Worm (Caenorhabditis elegans) whole organism, L2 larva: ENCODE data around the gene pot-1.

Experiments used
- C34F6.9 ChIP-seq: fragments of 150-350 bp; optimal IDR thresholded peaks from 2 replicates; lab custom pipeline; 2014; ENCODE audit warnings: missing biosample characterization, missing genetic modification characterization
- F13H6.1 ChIP-seq: sonication (generic microtip); optimal IDR thresholded peaks from 2 replicates; lab custom pipeline; 2016; ENCODE audit warnings: missing genetic modification characterization, missing compliant biosample characterization
- Y55F3AM.14 ChIP-seq: fragments of 200-800 bp; sonication (Bioruptor generic); optimal IDR thresholded peaks from 2 replicates; lab custom pipeline; 2018; ENCODE audit warnings: mild to moderate bottlenecking, missing genetic modification characterization, missing compliant biosample characterization
- ZK546.5 ChIP-seq: sonication (generic microtip); optimal IDR thresholded peaks from 2 replicates; lab custom pipeline; 2017; ENCODE audit warnings: missing biosample characterization, missing genetic modification characterization
- alr-1 ChIP-seq: fragments of 150-350 bp; optimal IDR thresholded peaks from 2 replicates; lab custom pipeline; 2014; ENCODE audit warnings: missing biosample characterization, missing genetic modification characterization
- aly-2 ChIP-seq: fragments of 150-350 bp; optimal IDR thresholded peaks from 2 replicates; lab custom pipeline; 2014; ENCODE audit warnings: missing biosample characterization, missing genetic modification characterization
- ama-1 ChIP-seq: fragments of 150-350 bp; optimal IDR thresholded peaks from 2 replicates; lab custom pipeline; 2018; ENCODE audit warnings: inconsistent platforms
- blmp-1 ChIP-seq: sonication (generic microtip); optimal IDR thresholded peaks from 2 replicates; lab custom pipeline; 2017; ENCODE audit warnings: missing genetic modification characterization, mild to moderate bottlenecking, missing compliant biosample characterization, antibody characterized with exemption, moderate library complexity; ENCODE audit not compliant: insufficient read depth
- ceh-16 ChIP-seq: fragments of 150-350 bp; optimal IDR thresholded peaks from 2 replicates; lab custom pipeline; 2014; ENCODE audit warnings: missing biosample characterization, missing genetic modification characterization
- ceh-82 ChIP-seq: fragments of 150-350 bp; optimal IDR thresholded peaks from 2 replicates; lab custom pipeline; 2014; ENCODE audit warnings: missing biosample characterization, missing genetic modification characterization
- crh-2 ChIP-seq: sonication (generic microtip); optimal IDR thresholded peaks from 2 replicates; lab custom pipeline; 2017; ENCODE audit warnings: missing biosample characterization, missing genetic modification characterization
- egl-27 ChIP-seq: sonication (generic microtip); optimal IDR thresholded peaks from 3 replicates; lab custom pipeline; 2017; ENCODE audit warnings: missing biosample characterization, missing genetic modification reagents, missing genetic modification characterization
- elt-3 ChIP-seq: sonication (generic microtip); optimal IDR thresholded peaks from 2 replicates; lab custom pipeline; 2017; ENCODE audit warnings: missing biosample characterization, missing genetic modification characterization
- fos-1 ChIP-seq: fragments of 150-350 bp; optimal IDR thresholded peaks from 2 replicates; lab custom pipeline; 2014; ENCODE audit warnings: missing biosample characterization, missing genetic modification characterization
- lin-11 ChIP-seq: fragments of 150-350 bp; sonication (generic microtip); optimal IDR thresholded peaks from 2 replicates; lab custom pipeline; 2014; ENCODE audit warnings: missing biosample characterization, missing genetic modification characterization, inconsistent platforms, mixed read lengths
- lin-13 ChIP-seq: fragments of 150-350 bp; optimal IDR thresholded peaks from 2 replicates; lab custom pipeline; 2014; ENCODE audit warnings: missing biosample characterization, missing genetic modification reagents, missing genetic modification characterization
- lin-39 ChIP-seq: fragments of 150-350 bp; optimal IDR thresholded peaks from 2 replicates; lab custom pipeline; 2014; ENCODE audit warnings: missing biosample characterization, missing genetic modification reagents, missing genetic modification characterization
- lsy-2 ChIP-seq, 2 experiments: fragments of 150-350 bp in 1 of 2; sonication (generic microtip) in 1 of 2; optimal IDR thresholded peaks; 2 replicates each; lab custom pipeline; 2014 to 2017; ENCODE audit warnings: missing biosample characterization in 2 of 2, missing genetic modification characterization in 2 of 2
- mab-5 ChIP-seq: fragments of 150-350 bp; optimal IDR thresholded peaks from 2 replicates; lab custom pipeline; 2014; ENCODE audit warnings: missing biosample characterization, missing genetic modification characterization
- mbf-1 ChIP-seq: sonication (generic microtip); optimal IDR thresholded peaks from 2 replicates; lab custom pipeline; 2017; ENCODE audit warnings: missing biosample characterization, missing genetic modification characterization
- mdl-1 ChIP-seq, 2 experiments: fragments of 150-350 bp in 1 of 2; sonication (generic microtip) in 1 of 2; optimal IDR thresholded peaks; 2 replicates each; lab custom pipeline; 2017; ENCODE audit warnings: missing biosample characterization in 2 of 2, missing genetic modification characterization in 2 of 2
- nhr-10 ChIP-seq: sonication (generic microtip); optimal IDR thresholded peaks from 2 replicates; lab custom pipeline; 2017; ENCODE audit warnings: missing biosample characterization, missing genetic modification characterization
- nhr-12 ChIP-seq: fragments of 150-350 bp; optimal IDR thresholded peaks from 2 replicates; lab custom pipeline; 2014; ENCODE audit warnings: missing biosample characterization, missing genetic modification characterization
- nhr-129 ChIP-seq: fragments of 150-350 bp; optimal IDR thresholded peaks from 2 replicates; lab custom pipeline; 2014; ENCODE audit warnings: missing biosample characterization, missing genetic modification characterization
- nhr-21 ChIP-seq: fragments of 150-350 bp; optimal IDR thresholded peaks from 2 replicates; lab custom pipeline; 2014; ENCODE audit warnings: missing biosample characterization, missing genetic modification characterization
- nhr-237 ChIP-seq: fragments of 150-350 bp; optimal IDR thresholded peaks from 2 replicates; lab custom pipeline; 2014; ENCODE audit warnings: missing biosample characterization, missing genetic modification characterization
- nhr-25 ChIP-seq: fragments of 150-350 bp; sonication (generic microtip); optimal IDR thresholded peaks from 3 replicates; lab custom pipeline; 2014; ENCODE audit warnings: missing biosample characterization, missing genetic modification characterization
- nhr-77 ChIP-seq: fragments of 150-350 bp; optimal IDR thresholded peaks from 2 replicates; lab custom pipeline; 2014; ENCODE audit warnings: missing biosample characterization, missing genetic modification characterization
- peb-1 ChIP-seq: fragments of 150-350 bp; optimal IDR thresholded peaks from 2 replicates; lab custom pipeline; 2014; ENCODE audit warnings: missing biosample characterization, missing genetic modification characterization
- sem-4 ChIP-seq: fragments of 150-350 bp; optimal IDR thresholded peaks from 2 replicates; lab custom pipeline; 2014; ENCODE audit warnings: missing biosample characterization, missing genetic modification reagents, missing genetic modification characterization
- skn-1 ChIP-seq: sonication (generic microtip); optimal IDR thresholded peaks from 2 replicates; lab custom pipeline; 2017; ENCODE audit warnings: missing biosample characterization, missing genetic modification characterization
- sma-3 ChIP-seq: sonication (generic microtip); optimal IDR thresholded peaks from 2 replicates; lab custom pipeline; 2016; ENCODE audit warnings: missing genetic modification reagents, missing genetic modification characterization, missing compliant biosample characterization
- sma-9 ChIP-seq, 2 experiments: fragments of 150-350 bp in 1 of 2; sonication (generic microtip) in 1 of 2; optimal IDR thresholded peaks; 2 replicates each; lab custom pipeline; 2014 to 2016; ENCODE audit warnings: missing genetic modification characterization in 2 of 2, mild to moderate bottlenecking in 1 of 2, missing biosample characterization in 1 of 2, missing compliant biosample characterization in 1 of 2, missing genetic modification reagents in 1 of 2, moderate library complexity in 1 of 2
- snpc-4 ChIP-seq: fragments of 150-350 bp; optimal IDR thresholded peaks from 2 replicates; lab custom pipeline; 2014; ENCODE audit warnings: missing biosample characterization, missing genetic modification characterization
- unc-55 ChIP-seq: fragments of 150-350 bp; sonication (generic microtip); optimal IDR thresholded peaks from 3 replicates; lab custom pipeline; 2014; ENCODE audit warnings: missing biosample characterization, missing genetic modification reagents, missing genetic modification characterization
- unc-62 ChIP-seq: fragments of 150-350 bp; optimal IDR thresholded peaks from 2 replicates; lab custom pipeline; 2014; ENCODE audit warnings: missing biosample characterization, missing genetic modification reagents, missing genetic modification characterization
- zag-1 ChIP-seq: fragments of 150-350 bp; optimal IDR thresholded peaks from 2 replicates; lab custom pipeline; 2014; ENCODE audit warnings: missing biosample characterization, missing genetic modification characterization
- ztf-1 ChIP-seq: fragments of 200-800 bp; sonication (Bioruptor generic); conservative IDR thresholded peaks from 2 replicates; pipeline ENCODE4 v1.3.6; 2022; ENCODE audit warnings: missing genetic modification characterization, missing compliant biosample characterization
- ztf-4 ChIP-seq: fragments of 150-350 bp; optimal IDR thresholded peaks from 2 replicates; lab custom pipeline; 2014; ENCODE audit warnings: missing biosample characterization, missing genetic modification characterization

pot-1 gene

DNA sequence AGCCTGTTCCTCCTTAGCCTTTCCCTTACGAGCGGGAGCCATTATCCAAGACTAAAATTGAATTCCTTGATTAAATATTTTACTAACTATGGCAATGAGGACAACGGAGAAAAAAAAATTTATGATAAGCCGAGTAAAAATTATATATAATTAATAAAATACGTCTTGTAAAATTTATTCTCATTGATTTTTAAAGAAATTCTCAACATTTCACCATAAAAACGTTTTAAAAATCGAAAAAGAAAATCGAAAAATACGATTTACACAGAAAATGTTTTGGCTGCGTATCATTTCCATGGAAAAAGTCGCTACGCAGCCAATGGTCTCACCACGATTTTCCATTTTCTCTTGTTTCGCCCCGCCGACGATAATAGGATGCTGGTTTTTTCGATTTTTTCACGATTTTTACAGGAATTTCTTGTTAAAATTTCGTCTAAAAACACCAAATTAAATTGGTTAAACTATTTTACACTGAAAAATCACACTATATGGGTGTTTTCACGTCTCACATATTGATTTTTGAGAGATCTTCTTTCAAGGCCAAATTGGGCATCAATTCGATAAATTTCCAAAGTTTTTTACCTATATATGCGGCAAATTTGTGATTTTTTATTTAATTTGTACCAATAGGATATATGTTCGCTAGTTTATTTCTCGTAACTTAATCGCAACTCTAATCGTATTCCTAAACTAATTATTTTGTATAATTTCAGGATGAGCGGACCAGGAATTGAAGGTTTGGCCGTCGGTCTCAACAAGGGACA lies 46.2 kb upstream of the pot-1 start, which contains the start of the genes rps-14 and rpl-36 (continued):
- TF ChIP-seq nhr-25 (tag; lab: Kevin White, UChicago) (peak; percentile 93), sma-3 (GFP tag; lab: Kevin White, UChicago) (peak; percentile 90), ZK546.5 (tag; lab: Kevin White, UChicago) (peak; percentile 87), unc-62 (no peak), sem-4 (tag; lab: Kevin White, UChicago) (peak; percentile 78), aly-2 (tag; lab: Kevin White, UChicago) (no peak), ztf-4 (tag; lab: Kevin White, UChicago) (peak; percentile 80), zag-1 (tag; lab: Kevin White, UChicago) (no peak), nhr-10 (peak; percentile 47)

- no peak for TF ChIP-seq fos-1 (tag; lab: Kevin White, UChicago)
Measured at ce11 chrIII:7178497-7178896, 45.0 kb upstream of the pot-1 start.

ce11 chrIII:7170090-7170489 lies 36.6 kb upstream of the pot-1 start:
- no peak for TF ChIP-seq mdl-1 (tag; optimal IDR thresholded peaks at IDR 0.05; lab: Kevin White, UChicago)
- TF ChIP-seq C34F6.9 (tag; lab: Kevin White, UChicago) = no peak
- TF ChIP-seq unc-62 = no peak
- no peak for TF ChIP-seq nhr-10
- no peak for TF ChIP-seq egl-27 (tag; lab: Kevin White, UChicago)
- no peak for TF ChIP-seq ceh-82 (tag; lab: Kevin White, UChicago)

ce11 chrIII:7167568-7167937 lies 34.1 kb upstream of the pot-1 start, which contains the start of gene acs-4:
Gene acs-4, plus strand, starts transcription at chrIII:7167838.
- no peak for TF ChIP-seq blmp-1 (tag; lab: Kevin White, UChicago)
- TF ChIP-seq nhr-21 (tag; lab: Kevin White, UChicago) = no peak
- no peak for TF ChIP-seq peb-1 (tag; lab: Kevin White, UChicago)
- TF ChIP-seq ztf-4 (tag; lab: Kevin White, UChicago) = no peak
- TF ChIP-seq ceh-16 (tag; lab: Kevin White, UChicago) = no peak
- TF ChIP-seq unc-62 = no peak
- TF ChIP-seq elt-3 (tag; lab: Kevin White, UChicago) = no peak
- TF ChIP-seq ceh-82 (tag; lab: Kevin White, UChicago) = no peak
- no peak for TF ChIP-seq lin-39 (tag; lab: Kevin White, UChicago)
- TF ChIP-seq lin-11 = no peak
- TF ChIP-seq F13H6.1 = no peak
- no peak for TF ChIP-seq nhr-237 (tag; lab: Kevin White, UChicago)
- no peak for TF ChIP-seq ama-1 (lab: Kevin White, UChicago)
- no peak for TF ChIP-seq alr-1 (tag; lab: Kevin White, UChicago)

- TF ChIP-seq crh-2 (tag; lab: Kevin White, UChicago) (peak; percentile 71), mab-5 (tag; lab: Kevin White, UChicago) (peak; percentile 16), lin-13 (peak; percentile 5), lin-11 (peak; percentile 63), mdl-1 (tag; optimal IDR thresholded peaks at IDR 0.05; lab: Kevin White, UChicago) (peak; percentile 23 to 29), fos-1 (tag; lab: Kevin White, UChicago) (peak; percentile 58), Y55F3AM.14 (no peak), nhr-21 (tag; lab: Kevin White, UChicago) (no peak), alr-1 (tag; lab: Kevin White, UChicago) (no peak), sma-9 (GFP tag; optimal IDR thresholded peaks at IDR 0.05; lab: Kevin White, UChicago) (peak; percentile 13), sma-9 (tag; optimal IDR thresholded peaks at IDR 0.05; lab: Kevin White, UChicago) (no peak), skn-1 (no peak), snpc-4 (tag; lab: Kevin White, UChicago) (no peak), nhr-77 (tag; lab: Kevin White, UChicago) (no peak), nhr-12 (tag; lab: Kevin White, UChicago) (no peak), peb-1 (tag; lab: Kevin White, UChicago) (no peak), nhr-25 (tag; lab: Kevin White, UChicago) (peak; percentile 5), zag-1 (tag; lab: Kevin White, UChicago) (peak; percentile 62), ztf-4 (tag; lab: Kevin White, UChicago) (peak; percentile 32), nhr-129 (tag; lab: Kevin White, UChicago) (peak; percentile 76), egl-27 (tag; lab: Kevin White, UChicago) (peak; percentile 74), lin-39 (tag; lab: Kevin White, UChicago) (no peak), ztf-1 (GFP tag; lab: Robert Waterston, UW) (no peak), C34F6.9 (tag; lab: Kevin White, UChicago) (peak; percentile 77), unc-55 (GFP tag; lab: Kevin White, UChicago) (peak; percentile 82), mbf-1 (tag; lab: Kevin White, UChicago) (no peak), F13H6.1 (peak; percentile 44), lsy-2 (tag; optimal IDR thresholded peaks at IDR 0.05; lab: Kevin White, UChicago) (peak in 1 of 2 experiments; percentile 69)
Measured at ce11 chrIII:7166664-7167567, 33.4 kb upstream of the pot-1 start.
